Fruit fly (Drosophila melanogaster): ENCODE data around the gene CG5381.

The CG5381 gene

DNA sequence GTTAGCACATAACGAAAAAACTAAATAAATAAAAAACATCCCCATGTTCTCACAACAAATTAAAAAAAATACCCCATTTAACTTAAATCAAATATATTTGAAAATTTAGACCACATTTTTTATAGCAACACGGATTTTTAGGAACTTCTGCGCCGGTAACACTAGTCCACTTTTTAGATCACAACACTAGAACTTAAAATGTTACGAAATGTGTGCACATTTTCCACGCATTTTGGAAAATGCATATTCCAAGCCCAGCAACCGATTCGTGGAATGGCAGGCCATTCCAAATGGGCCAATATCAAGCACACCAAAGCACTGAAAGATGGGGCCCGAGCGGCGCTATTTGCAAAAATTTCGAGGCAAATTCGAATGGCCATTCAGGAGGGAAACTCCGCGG, 54.2 kb downstream of the CG5381 start, which contains the start of gene CG4957:
Gene CG4957 (plus strand): TSS at position 185 of the 400 bp plus-strand sequence.
- no peak for TF ChIP-seq noc (tag; optimal IDR thresholded peaks at IDR 0.05)

Data from whole organism, larva.